Worm (Caenorhabditis elegans) whole organism, young adult: ENCODE data around the gene col-133.

Experiments used
- B0019.2 ChIP-seq: fragments of 200-800 bp; sonication (Bioruptor generic); conservative IDR thresholded peaks from 2 replicates; pipeline ENCODE4 v1.3.6; 2022; ENCODE audit warnings: missing genetic modification reagents, missing genetic modification characterization, missing compliant biosample characterization
- C06A6.2 ChIP-seq: fragments of 200-800 bp; sonication (Bioruptor generic); conservative IDR thresholded peaks from 2 replicates; pipeline ENCODE4 v1.3.6; 2022; ENCODE audit warnings: missing genetic modification characterization, missing compliant biosample characterization
- D2030.7 ChIP-seq: fragments of 200-800 bp; sonication (Bioruptor generic); IDR thresholded peaks from 2 replicates; pipeline ENCODE4 v1.3.6; 2022; ENCODE audit warnings: missing genetic modification reagents, missing genetic modification characterization, missing compliant biosample characterization
- F33H1.4 ChIP-seq: fragments of 200-800 bp; sonication (Bioruptor generic); IDR thresholded peaks from 2 replicates; pipeline ENCODE4 v1.3.6; 2022; ENCODE audit warnings: missing genetic modification reagents, missing genetic modification characterization, missing compliant biosample characterization
- F49E8.2 ChIP-seq: sonication (generic microtip); optimal IDR thresholded peaks from 3 replicates; lab custom pipeline; 2017; ENCODE audit warnings: missing genetic modification characterization, mild to moderate bottlenecking, missing compliant biosample characterization, antibody characterized with exemption, moderate library complexity; ENCODE audit not compliant: insufficient read depth
- K11D2.4 ChIP-seq: fragments of 200-800 bp; sonication (Bioruptor generic); IDR thresholded peaks from 2 replicates; pipeline ENCODE4 v1.3.6; 2022; ENCODE audit warnings: missing genetic modification reagents, missing genetic modification characterization, missing compliant biosample characterization
- Y53F4B.3 ChIP-seq: fragments of 200-800 bp; sonication (Bioruptor generic); IDR thresholded peaks from 2 replicates; pipeline ENCODE4 v1.3.6; 2022; ENCODE audit warnings: missing genetic modification reagents, missing genetic modification characterization, missing compliant biosample characterization
- ama-1 ChIP-seq, 3 experiments: fragments of 150-350 bp in 1 of 3; sonication (generic microtip) in 2 of 3; optimal IDR thresholded peaks; 2 replicates each; lab custom pipeline; 2014 to 2018; ENCODE audit warnings: missing biosample characterization in 2 of 3, missing genetic modification characterization in 2 of 3, missing genetic modification reagents in 2 of 3
- attf-3 ChIP-seq: fragments of 200-800 bp; sonication (Bioruptor generic); conservative IDR thresholded peaks from 2 replicates; pipeline ENCODE4 v1.3.6; 2022; ENCODE audit warnings: missing genetic modification reagents, missing genetic modification characterization, missing compliant biosample characterization
- attf-6 ChIP-seq: fragments of 200-800 bp; sonication (Bioruptor generic); IDR thresholded peaks from 2 replicates; pipeline ENCODE4 v1.3.6; 2022; ENCODE audit warnings: missing genetic modification reagents, missing genetic modification characterization, missing compliant biosample characterization
- bed-1 ChIP-seq: fragments of 200-800 bp; sonication (Bioruptor generic); IDR thresholded peaks from 2 replicates; pipeline ENCODE4 v1.3.6; 2022; ENCODE audit warnings: missing genetic modification reagents, missing genetic modification characterization, missing compliant biosample characterization
- ccch-3 ChIP-seq: fragments of 200-800 bp; sonication (Bioruptor generic); optimal IDR thresholded peaks from 2 replicates; lab custom pipeline; 2018; ENCODE audit warnings: mild to moderate bottlenecking, missing genetic modification characterization, missing compliant biosample characterization
- ceh-100 ChIP-seq: fragments of 200-800 bp; sonication (Bioruptor generic); IDR thresholded peaks from 2 replicates; pipeline ENCODE4 v1.3.6; 2022; ENCODE audit warnings: missing genetic modification reagents, missing genetic modification characterization, missing compliant biosample characterization
- ceh-27 ChIP-seq: fragments of 200-800 bp; sonication (Bioruptor generic); optimal IDR thresholded peaks from 2 replicates; lab custom pipeline; 2018; ENCODE audit warnings: mild to moderate bottlenecking, missing genetic modification characterization, moderate library complexity, missing compliant biosample characterization
- dpff-1 ChIP-seq: sonication (generic microtip); optimal IDR thresholded peaks from 2 replicates; lab custom pipeline; 2017; ENCODE audit warnings: mild to moderate bottlenecking, missing genetic modification characterization, missing compliant biosample characterization
- efl-1 ChIP-seq: fragments of 150-350 bp; optimal IDR thresholded peaks from 2 replicates; lab custom pipeline; 2014; ENCODE audit warnings: missing biosample characterization, missing genetic modification reagents, missing genetic modification characterization
- ets-4 ChIP-seq: fragments of 200-800 bp; sonication (Bioruptor generic); optimal IDR thresholded peaks from 2 replicates; lab custom pipeline; 2018; ENCODE audit warnings: mild to moderate bottlenecking, missing genetic modification characterization, missing compliant biosample characterization
- hsf-1 ChIP-seq: fragments of 200-800 bp; sonication (Bioruptor generic); IDR thresholded peaks from 2 replicates; pipeline ENCODE4 v1.3.6; 2022; ENCODE audit warnings: missing genetic modification reagents, missing genetic modification characterization, missing compliant biosample characterization
- let-607 ChIP-seq, 2 experiments: fragments of 200-800 bp in 1 of 2; sonication (Bioruptor generic) in 1 of 2; sonication (generic microtip) in 1 of 2; optimal IDR thresholded peaks; 2 replicates each; lab custom pipeline; 2016 to 2018; ENCODE audit warnings: mild to moderate bottlenecking in 2 of 2, missing compliant biosample characterization in 2 of 2, missing genetic modification characterization in 2 of 2, moderate library complexity in 2 of 2, missing genotype in 1 of 2
- lin-54 ChIP-seq: fragments of 200-800 bp; sonication (Bioruptor generic); optimal IDR thresholded peaks from 2 replicates; lab custom pipeline; 2018; ENCODE audit warnings: mild to moderate bottlenecking, missing genetic modification characterization, missing compliant biosample characterization
- lsl-1 ChIP-seq: fragments of 200-800 bp; sonication (Bioruptor generic); optimal IDR thresholded peaks from 2 replicates; lab custom pipeline; 2018; ENCODE audit warnings: mild to moderate bottlenecking, missing genetic modification characterization, moderate library complexity, missing compliant biosample characterization
- lsy-27 ChIP-seq: sonication (generic microtip); optimal IDR thresholded peaks from 2 replicates; lab custom pipeline; 2017; ENCODE audit warnings: missing genetic modification characterization, mild to moderate bottlenecking, missing compliant biosample characterization, antibody characterized with exemption, missing genotype, borderline replicate concordance; ENCODE audit not compliant: insufficient read depth
- madf-3 ChIP-seq: fragments of 200-800 bp; sonication (Bioruptor generic); IDR thresholded peaks from 2 replicates; pipeline ENCODE4 v1.3.6; 2022; ENCODE audit warnings: missing genetic modification reagents, missing genetic modification characterization, missing compliant biosample characterization
- madf-6 ChIP-seq: fragments of 200-800 bp; sonication (Bioruptor generic); IDR thresholded peaks from 2 replicates; pipeline ENCODE4 v1.3.6; 2022; ENCODE audit warnings: missing genetic modification reagents, missing genetic modification characterization, missing compliant biosample characterization
- madf-8 ChIP-seq: fragments of 200-800 bp; sonication (Bioruptor generic); conservative IDR thresholded peaks from 2 replicates; pipeline ENCODE4 v1.3.6; 2022; ENCODE audit warnings: missing genetic modification reagents, missing genetic modification characterization, missing compliant biosample characterization
- mel-28 ChIP-seq: sonication (generic microtip); optimal IDR thresholded peaks from 2 replicates; lab custom pipeline; 2016; ENCODE audit warnings: borderline replicate concordance, mild to moderate bottlenecking, missing genetic modification characterization, missing compliant biosample characterization
- mes-4 ChIP-seq: sonication (generic microtip); optimal IDR thresholded peaks from 2 replicates; lab custom pipeline; 2016; ENCODE audit warnings: missing genotype, missing genetic modification characterization, missing compliant biosample characterization
- nfya-1 ChIP-seq: sonication (generic microtip); optimal IDR thresholded peaks from 2 replicates; lab custom pipeline; 2017; ENCODE audit warnings: antibody characterized with exemption, missing compliant biosample characterization, missing genetic modification characterization, borderline replicate concordance; ENCODE audit not compliant: insufficient read depth
- nfya-2 ChIP-seq: fragments of 200-800 bp; sonication (Bioruptor generic); IDR thresholded peaks from 2 replicates; pipeline ENCODE4 v1.3.6; 2022; ENCODE audit warnings: missing genetic modification reagents, missing genetic modification characterization, missing compliant biosample characterization
- nfyb-1 ChIP-seq: fragments of 200-800 bp; sonication (Bioruptor generic); IDR thresholded peaks from 2 replicates; pipeline ENCODE4 v1.3.6; 2022; ENCODE audit warnings: missing genetic modification reagents, missing genetic modification characterization, missing compliant biosample characterization
- nhr-120 ChIP-seq: fragments of 200-800 bp; sonication (Bioruptor generic); IDR thresholded peaks from 2 replicates; pipeline ENCODE4 v1.3.6; 2022; ENCODE audit warnings: missing genetic modification characterization, missing compliant biosample characterization
- rec-8 ChIP-seq, 2 experiments: sonication (generic microtip); optimal IDR thresholded peaks; 2 replicates each; lab custom pipeline; 2016; ENCODE audit warnings: mild to moderate bottlenecking in 2 of 2, missing genetic modification characterization in 2 of 2, missing genetic modification reagents in 2 of 2, missing genotype in 2 of 2, missing biosample characterization in 1 of 2, missing compliant biosample characterization in 1 of 2, moderate library complexity in 1 of 2
- repo-1 ChIP-seq: sonication (generic microtip); optimal IDR thresholded peaks from 2 replicates; lab custom pipeline; 2017; ENCODE audit warnings: mild to moderate bottlenecking, missing genetic modification characterization, missing compliant biosample characterization
- snpc-1.1 ChIP-seq: sonication (generic microtip); optimal IDR thresholded peaks from 2 replicates; lab custom pipeline; 2017; ENCODE audit warnings: missing genetic modification characterization, mild to moderate bottlenecking, missing compliant biosample characterization, antibody characterized with exemption, moderate library complexity, missing genotype, missing genetic modification reagents; ENCODE audit not compliant: insufficient read depth
- snpc-1.3 ChIP-seq: sonication (generic microtip); optimal IDR thresholded peaks from 2 replicates; lab custom pipeline; 2017; ENCODE audit warnings: missing genetic modification characterization, mild to moderate bottlenecking, missing compliant biosample characterization, antibody characterized with exemption, moderate library complexity, missing genotype, missing genetic modification reagents; ENCODE audit not compliant: insufficient read depth
- snpc-3.4 ChIP-seq: sonication (generic microtip); optimal IDR thresholded peaks from 2 replicates; lab custom pipeline; 2017; ENCODE audit warnings: missing genetic modification characterization, mild to moderate bottlenecking, missing compliant biosample characterization, antibody characterized with exemption, moderate library complexity, missing genotype, missing genetic modification reagents
- snpc-4 ChIP-seq, 5 experiments: fragments of 150-350 bp in 1 of 5; sonication (generic microtip) in 4 of 5; optimal IDR thresholded peaks; 2 replicates each; lab custom pipeline; 2014 to 2018; ENCODE audit warnings: missing genetic modification characterization in 5 of 5, missing biosample characterization in 3 of 5, antibody characterized with exemption in 2 of 5, mild to moderate bottlenecking in 2 of 5, missing compliant biosample characterization in 2 of 5, missing genotype in 2 of 5, moderate library complexity in 2 of 5, missing genetic modification reagents in 1 of 5
- tbp1 ChIP-seq: fragments of 200-800 bp; sonication (Bioruptor generic); optimal IDR thresholded peaks from 2 replicates; lab custom pipeline; 2018; ENCODE audit warnings: mild to moderate bottlenecking, missing genetic modification characterization, missing compliant biosample characterization
- unc-62 ChIP-seq: fragments of 150-350 bp; optimal IDR thresholded peaks from 2 replicates; lab custom pipeline; 2014; ENCODE audit warnings: missing biosample characterization, missing genetic modification reagents, missing genetic modification characterization
- xnd-1 ChIP-seq: sonication (generic microtip); optimal IDR thresholded peaks from 2 replicates; lab custom pipeline; 2016; ENCODE audit warnings: missing genotype, missing genetic modification reagents, missing genetic modification characterization, missing compliant biosample characterization
- zim-3 ChIP-seq: sonication (generic microtip); optimal IDR thresholded peaks from 2 replicates; lab custom pipeline; 2017; ENCODE audit warnings: mild to moderate bottlenecking, missing genetic modification characterization, moderate library complexity, missing compliant biosample characterization

col-133 gene

DNA sequence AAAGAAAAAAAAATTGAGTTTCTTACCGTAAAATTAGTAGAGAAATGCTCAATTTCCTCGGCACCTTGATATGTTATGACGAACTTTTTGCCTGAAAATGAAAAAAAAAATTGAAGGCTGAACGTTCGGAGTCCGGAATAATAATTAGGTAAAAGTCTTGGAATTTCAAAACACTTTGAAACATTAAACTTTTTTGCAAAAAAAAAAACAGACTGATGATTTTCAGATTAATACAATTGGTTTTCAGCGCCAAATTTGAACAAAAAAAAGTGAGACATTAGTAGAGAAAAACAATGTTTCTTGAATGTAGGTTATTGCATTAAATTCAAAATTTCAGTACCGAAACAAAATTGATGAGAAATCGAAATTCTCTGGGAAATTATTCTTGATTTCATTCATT, 24.8 kb upstream of the col-133 start, which contains the start of gene nkcc-1:
Gene nkcc-1 (minus strand): TSS at position 101 of the 400 bp plus-strand sequence.
- TF ChIP-seq attf-3 (GFP tag; lab: Robert Waterston, UW) (no peak), nfyb-1 (GFP tag; lab: Robert Waterston, UW) (no peak), ets-4 (GFP tag; lab: Kevin White, UChicago) (no peak), nfya-2 (GFP tag; lab: Robert Waterston, UW) (no peak), lin-54 (GFP tag; lab: Kevin White, UChicago) (no peak), ama-1 (optimal IDR thresholded peaks at IDR 0.05; lab: Kevin White, UChicago) (no peak), ama-1 (GFP tag; optimal IDR thresholded peaks at IDR 0.05; lab: Kevin White, UChicago) (no peak), lsy-27 (tag; lab: Kevin White, UChicago) (no peak), Y53F4B.3 (no peak), nhr-120 (GFP tag; lab: Robert Waterston, UW) (no peak)

DNA sequence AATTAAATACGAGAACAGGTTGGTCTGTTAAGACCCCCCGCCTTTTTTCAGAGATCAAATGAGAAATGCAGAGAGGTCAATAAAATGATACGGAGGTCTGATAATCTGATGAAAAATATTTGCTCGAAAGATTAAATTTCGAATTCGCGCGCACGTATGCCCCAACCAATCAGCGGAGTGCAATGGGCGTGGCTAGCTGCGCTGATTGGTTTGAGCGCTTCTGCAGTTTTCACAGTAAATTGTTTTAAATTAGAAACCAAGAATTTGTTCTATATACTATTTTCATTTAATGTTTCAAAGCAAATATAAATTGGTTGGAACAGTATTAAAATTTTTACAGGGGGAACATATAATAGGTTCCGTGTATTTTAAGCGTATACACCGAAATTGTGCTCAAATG, 20.2 kb upstream of the col-133 start:
- no peak for TF ChIP-seq unc-62 (GFP tag; lab: Kevin White, UChicago)
- TF ChIP-seq ceh-100 = no peak
- TF ChIP-seq ccch-3 (GFP tag; lab: Kevin White, UChicago) = no peak
- no peak for TF ChIP-seq ceh-27 (GFP tag; lab: Kevin White, UChicago)
- no peak for TF ChIP-seq repo-1
- no peak for TF ChIP-seq efl-1 (GFP tag; lab: Kevin White, UChicago)
- TF ChIP-seq K11D2.4 (GFP tag; lab: Robert Waterston, UW) = no peak
- TF ChIP-seq madf-3 (GFP tag; lab: Robert Waterston, UW) = no peak
- no peak for TF ChIP-seq let-607 (tag; optimal IDR thresholded peaks at IDR 0.05; lab: Kevin White, UChicago)
- no peak for TF ChIP-seq nfya-1
- TF ChIP-seq lin-54 (GFP tag; lab: Kevin White, UChicago) = no peak
- TF ChIP-seq bed-1 (GFP tag; lab: Robert Waterston, UW) = no peak
- TF ChIP-seq, all 124 proteins: peak for 0

ce11 chrIV:14115556-14115955, 16.4 kb upstream of the col-133 start:
- TF ChIP-seq C06A6.2 (GFP tag; lab: Robert Waterston, UW) = no peak
- TF ChIP-seq madf-8 (GFP tag; lab: Robert Waterston, UW) = peak; percentile 71
- peak; percentile 68 for TF ChIP-seq tbp1 (GFP tag; lab: Kevin White, UChicago)
- no peak for TF ChIP-seq zim-3 (tag; lab: Kevin White, UChicago)
- peak; percentile 37 for TF ChIP-seq efl-1 (GFP tag; lab: Kevin White, UChicago)
- TF ChIP-seq snpc-1.1 (tag; lab: Kevin White, UChicago) = peak; percentile 5
- peak; percentile 40 for TF ChIP-seq lin-54 (GFP tag; lab: Kevin White, UChicago)
- no peak for TF ChIP-seq dpff-1 (tag; lab: Kevin White, UChicago)
- TF ChIP-seq F49E8.2 (tag; lab: Kevin White, UChicago) = peak; percentile 3
- peak; percentile 85 for TF ChIP-seq xnd-1 (tag; lab: Kevin White, UChicago)
- peak; percentile 96 for TF ChIP-seq attf-6
- peak; percentile 31 for TF ChIP-seq snpc-3.4 (tag; lab: Kevin White, UChicago)
- TF ChIP-seq F33H1.4 (GFP tag; lab: Robert Waterston, UW) = peak; percentile 94
- TF ChIP-seq hsf-1 (GFP tag; lab: Robert Waterston, UW) = peak; percentile 93
- peak; percentile 92 for TF ChIP-seq snpc-4 (GFP tag; optimal IDR thresholded peaks at IDR 0.05; lab: Kevin White, UChicago)
- peak in 3 of 4 experiments; percentile 90 to 96 (median 96) for TF ChIP-seq snpc-4 (tag; optimal IDR thresholded peaks at IDR 0.05; lab: Kevin White, UChicago)
- peak; percentile 44 for TF ChIP-seq D2030.7 (GFP tag; lab: Robert Waterston, UW)
- no peak for TF ChIP-seq B0019.2 (GFP tag; lab: Robert Waterston, UW)
- peak; percentile 73 for TF ChIP-seq snpc-1.3 (tag; lab: Kevin White, UChicago)
- TF ChIP-seq mel-28 (tag; lab: Kevin White, UChicago) = no peak
- TF ChIP-seq rec-8 (tag; optimal IDR thresholded peaks at IDR 0.05; lab: Kevin White, UChicago) = no peak
- no peak for TF ChIP-seq mes-4 (tag; lab: Kevin White, UChicago)
- peak; percentile 94 for TF ChIP-seq madf-6 (GFP tag; lab: Robert Waterston, UW)
- peak; percentile 93 for TF ChIP-seq lsl-1 (GFP tag; lab: Kevin White, UChicago)
- no peak for TF ChIP-seq nhr-120 (GFP tag; lab: Robert Waterston, UW)
